Worm (Caenorhabditis elegans) whole organism, young adult: ENCODE results near the gene gmpr-1.

Experiments used
- B0035.1 ChIP-seq: sonication (generic microtip); optimal IDR thresholded peaks from 2 replicates; lab custom pipeline; 2016; ENCODE audit warnings: missing genetic modification characterization, mild to moderate bottlenecking, missing compliant biosample characterization, missing genotype, missing genetic modification reagents
- B0261.1 ChIP-seq: sonication (generic microtip); optimal IDR thresholded peaks from 2 replicates; lab custom pipeline; 2016; ENCODE audit warnings: mild to moderate bottlenecking, missing genetic modification characterization, moderate library complexity, missing compliant biosample characterization
- C17E4.6 ChIP-seq: fragments of 200-800 bp; sonication (Bioruptor generic); IDR thresholded peaks from 2 replicates; pipeline ENCODE4 v1.3.6; 2022; ENCODE audit warnings: missing genetic modification reagents, missing genetic modification characterization, missing compliant biosample characterization
- D2030.7 ChIP-seq: fragments of 200-800 bp; sonication (Bioruptor generic); IDR thresholded peaks from 2 replicates; pipeline ENCODE4 v1.3.6; 2022; ENCODE audit warnings: missing genetic modification reagents, missing genetic modification characterization, missing compliant biosample characterization
- F39B2.1 ChIP-seq: fragments of 200-800 bp; sonication (Bioruptor generic); IDR thresholded peaks from 2 replicates; pipeline ENCODE4 v1.3.6; 2022; ENCODE audit warnings: missing genetic modification reagents, missing genetic modification characterization, missing compliant biosample characterization
- F49E8.2 ChIP-seq: sonication (generic microtip); optimal IDR thresholded peaks from 3 replicates; lab custom pipeline; 2017; ENCODE audit warnings: missing genetic modification characterization, mild to moderate bottlenecking, missing compliant biosample characterization, antibody characterized with exemption, moderate library complexity; ENCODE audit not compliant: insufficient read depth
- K12H6.12 ChIP-seq: fragments of 200-800 bp; sonication (Bioruptor generic); optimal IDR thresholded peaks from 2 replicates; lab custom pipeline; 2018; ENCODE audit warnings: mild to moderate bottlenecking, missing genetic modification characterization, missing compliant biosample characterization
- ZK185.1 ChIP-seq: sonication (generic microtip); optimal IDR thresholded peaks from 2 replicates; lab custom pipeline; 2016; ENCODE audit warnings: mild to moderate bottlenecking, missing genetic modification characterization, missing compliant biosample characterization; ENCODE audit not compliant: poor library complexity, severe bottlenecking
- akir-1 ChIP-seq: fragments of 200-800 bp; sonication (Bioruptor generic); optimal IDR thresholded peaks from 2 replicates; lab custom pipeline; 2018; ENCODE audit warnings: mild to moderate bottlenecking, missing genetic modification characterization, moderate library complexity, missing compliant biosample characterization
- ama-1 ChIP-seq, 3 experiments: fragments of 150-350 bp in 1 of 3; sonication (generic microtip) in 2 of 3; optimal IDR thresholded peaks; 2 replicates each; lab custom pipeline; 2014 to 2018; ENCODE audit warnings: missing biosample characterization in 2 of 3, missing genetic modification characterization in 2 of 3, missing genetic modification reagents in 2 of 3
- bed-1 ChIP-seq: fragments of 200-800 bp; sonication (Bioruptor generic); IDR thresholded peaks from 2 replicates; pipeline ENCODE4 v1.3.6; 2022; ENCODE audit warnings: missing genetic modification reagents, missing genetic modification characterization, missing compliant biosample characterization
- cebp-1 ChIP-seq, 2 experiments: fragments of 200-800 bp in 1 of 2; sonication (Bioruptor generic) in 1 of 2; sonication (generic microtip) in 1 of 2; IDR thresholded peaks in 1 of 2; optimal IDR thresholded peaks in 1 of 2; 2 replicates each; pipeline versions ENCODE4 v1.3.6 to Lab custom; 2017 to 2022; ENCODE audit warnings: missing compliant biosample characterization in 2 of 2, missing genetic modification characterization in 2 of 2, mild to moderate bottlenecking in 1 of 2, missing genetic modification reagents in 1 of 2, moderate library complexity in 1 of 2
- cebp-2 ChIP-seq: fragments of 200-800 bp; sonication (Bioruptor generic); IDR thresholded peaks from 2 replicates; pipeline ENCODE4 v1.3.6; 2022; ENCODE audit warnings: missing genetic modification characterization, missing compliant biosample characterization
- ceh-27 ChIP-seq: fragments of 200-800 bp; sonication (Bioruptor generic); optimal IDR thresholded peaks from 2 replicates; lab custom pipeline; 2018; ENCODE audit warnings: mild to moderate bottlenecking, missing genetic modification characterization, moderate library complexity, missing compliant biosample characterization
- dox-1 ChIP-seq: fragments of 200-800 bp; sonication (Bioruptor generic); IDR thresholded peaks from 2 replicates; pipeline ENCODE4 v1.3.6; 2022; ENCODE audit warnings: missing genetic modification reagents, missing genetic modification characterization, missing compliant biosample characterization
- dpff-1 ChIP-seq: sonication (generic microtip); optimal IDR thresholded peaks from 2 replicates; lab custom pipeline; 2017; ENCODE audit warnings: mild to moderate bottlenecking, missing genetic modification characterization, missing compliant biosample characterization
- efl-1 ChIP-seq: fragments of 150-350 bp; optimal IDR thresholded peaks from 2 replicates; lab custom pipeline; 2014; ENCODE audit warnings: missing biosample characterization, missing genetic modification reagents, missing genetic modification characterization
- egl-18 ChIP-seq: fragments of 200-800 bp; sonication (Bioruptor generic); IDR thresholded peaks from 2 replicates; pipeline ENCODE4 v1.3.6; 2022; ENCODE audit warnings: missing genetic modification reagents, missing genetic modification characterization, missing compliant biosample characterization
- ekl-4 ChIP-seq: fragments of 200-800 bp; sonication (Bioruptor generic); IDR thresholded peaks from 2 replicates; pipeline ENCODE4 v1.3.6; 2022; ENCODE audit warnings: missing genetic modification reagents, missing genetic modification characterization, missing compliant biosample characterization
- fkh-3 ChIP-seq: sonication (generic microtip); optimal IDR thresholded peaks from 2 replicates; lab custom pipeline; 2016; ENCODE audit warnings: mild to moderate bottlenecking, missing genetic modification characterization, missing compliant biosample characterization
- hlh-12 ChIP-seq: sonication (generic microtip); optimal IDR thresholded peaks from 2 replicates; lab custom pipeline; 2016; ENCODE audit warnings: missing genetic modification characterization, missing compliant biosample characterization
- lin-54 ChIP-seq: fragments of 200-800 bp; sonication (Bioruptor generic); optimal IDR thresholded peaks from 2 replicates; lab custom pipeline; 2018; ENCODE audit warnings: mild to moderate bottlenecking, missing genetic modification characterization, missing compliant biosample characterization
- madf-3 ChIP-seq: fragments of 200-800 bp; sonication (Bioruptor generic); IDR thresholded peaks from 2 replicates; pipeline ENCODE4 v1.3.6; 2022; ENCODE audit warnings: missing genetic modification reagents, missing genetic modification characterization, missing compliant biosample characterization
- mel-28 ChIP-seq: sonication (generic microtip); optimal IDR thresholded peaks from 2 replicates; lab custom pipeline; 2016; ENCODE audit warnings: borderline replicate concordance, mild to moderate bottlenecking, missing genetic modification characterization, missing compliant biosample characterization
- nfya-2 ChIP-seq: fragments of 200-800 bp; sonication (Bioruptor generic); IDR thresholded peaks from 2 replicates; pipeline ENCODE4 v1.3.6; 2022; ENCODE audit warnings: missing genetic modification reagents, missing genetic modification characterization, missing compliant biosample characterization
- nhr-90 ChIP-seq: sonication (generic microtip); optimal IDR thresholded peaks from 2 replicates; lab custom pipeline; 2016; ENCODE audit warnings: missing genotype, mild to moderate bottlenecking, missing genetic modification characterization, missing compliant biosample characterization
- rec-8 ChIP-seq, 2 experiments: sonication (generic microtip); optimal IDR thresholded peaks; 2 replicates each; lab custom pipeline; 2016; ENCODE audit warnings: mild to moderate bottlenecking in 2 of 2, missing genetic modification characterization in 2 of 2, missing genetic modification reagents in 2 of 2, missing genotype in 2 of 2, missing biosample characterization in 1 of 2, missing compliant biosample characterization in 1 of 2, moderate library complexity in 1 of 2
- rpc-1 ChIP-seq, 2 experiments: fragments of 150-350 bp in 1 of 2; sonication (generic microtip) in 1 of 2; optimal IDR thresholded peaks; 2 replicates each; lab custom pipeline; 2014 to 2018; ENCODE audit warnings: missing biosample characterization in 1 of 2, missing genetic modification characterization in 1 of 2, missing genetic modification reagents in 1 of 2, missing genotype in 1 of 2
- sdz-38 ChIP-seq: sonication (generic microtip); optimal IDR thresholded peaks from 2 replicates; lab custom pipeline; 2016; ENCODE audit warnings: missing genotype, missing genetic modification characterization, missing compliant biosample characterization
- sea-2 ChIP-seq: fragments of 200-800 bp; sonication (Bioruptor generic); IDR thresholded peaks from 2 replicates; pipeline ENCODE4 v1.3.6; 2022; ENCODE audit warnings: missing genetic modification characterization, missing compliant biosample characterization
- snpc-3.4 ChIP-seq: sonication (generic microtip); optimal IDR thresholded peaks from 2 replicates; lab custom pipeline; 2017; ENCODE audit warnings: missing genetic modification characterization, mild to moderate bottlenecking, missing compliant biosample characterization, antibody characterized with exemption, moderate library complexity, missing genotype, missing genetic modification reagents
- snpc-4 ChIP-seq, 5 experiments: fragments of 150-350 bp in 1 of 5; sonication (generic microtip) in 4 of 5; optimal IDR thresholded peaks; 2 replicates each; lab custom pipeline; 2014 to 2018; ENCODE audit warnings: missing genetic modification characterization in 5 of 5, missing biosample characterization in 3 of 5, antibody characterized with exemption in 2 of 5, mild to moderate bottlenecking in 2 of 5, missing compliant biosample characterization in 2 of 5, missing genotype in 2 of 5, moderate library complexity in 2 of 5, missing genetic modification reagents in 1 of 5
- somi-1 ChIP-seq: fragments of 200-800 bp; sonication (Bioruptor generic); optimal IDR thresholded peaks from 2 replicates; lab custom pipeline; 2018; ENCODE audit warnings: mild to moderate bottlenecking, missing genetic modification characterization, missing compliant biosample characterization
- tlf-1 ChIP-seq: fragments of 200-800 bp; sonication (Bioruptor generic); optimal IDR thresholded peaks from 2 replicates; lab custom pipeline; 2018; ENCODE audit warnings: mild to moderate bottlenecking, missing genetic modification characterization, missing compliant biosample characterization
- unc-130 ChIP-seq: sonication (generic microtip); optimal IDR thresholded peaks from 2 replicates; lab custom pipeline; 2016; ENCODE audit warnings: missing genetic modification reagents, missing genetic modification characterization, missing compliant biosample characterization
- unc-62 ChIP-seq: fragments of 150-350 bp; optimal IDR thresholded peaks from 2 replicates; lab custom pipeline; 2014; ENCODE audit warnings: missing biosample characterization, missing genetic modification reagents, missing genetic modification characterization
- zim-3 ChIP-seq: sonication (generic microtip); optimal IDR thresholded peaks from 2 replicates; lab custom pipeline; 2017; ENCODE audit warnings: mild to moderate bottlenecking, missing genetic modification characterization, moderate library complexity, missing compliant biosample characterization
- ztf-18 ChIP-seq: sonication (generic microtip); optimal IDR thresholded peaks from 2 replicates; lab custom pipeline; 2016; ENCODE audit warnings: missing genotype, mild to moderate bottlenecking, missing genetic modification characterization, missing compliant biosample characterization

Gene gmpr-1

ce11 chrV:4419767-4420322 lies 48.7 kb upstream of the gmpr-1 start, which contains the start of the genes Y47D7A.7 and Y47D7A.2:
Gene Y47D7A.7, minus strand, starts transcription at chrV:4419867.
Gene Y47D7A.2, plus strand, starts transcription at chrV:4420272.
- TF ChIP-seq bed-1 (GFP tag; lab: Robert Waterston, UW), result no peak
- no peak for TF ChIP-seq somi-1 (GFP tag; lab: Kevin White, UChicago)
- TF ChIP-seq rec-8 (tag; optimal IDR thresholded peaks at IDR 0.05; lab: Kevin White, UChicago), result no peak
- TF ChIP-seq snpc-3.4 (tag; lab: Kevin White, UChicago), result no peak
- no peak for TF ChIP-seq zim-3 (tag; lab: Kevin White, UChicago)
- no peak for TF ChIP-seq madf-3 (GFP tag; lab: Robert Waterston, UW)
- no peak for TF ChIP-seq snpc-4 (GFP tag; optimal IDR thresholded peaks at IDR 0.05; lab: Kevin White, UChicago)
- no peak for TF ChIP-seq snpc-4 (tag; optimal IDR thresholded peaks at IDR 0.05; lab: Kevin White, UChicago)
- TF ChIP-seq hlh-12 (tag; lab: Kevin White, UChicago), result no peak
- TF ChIP-seq sdz-38 (tag; lab: Kevin White, UChicago), result no peak
- TF ChIP-seq K12H6.12 (tag; lab: Kevin White, UChicago), result no peak
- no peak for TF ChIP-seq fkh-3 (tag; lab: Kevin White, UChicago)
- no peak for TF ChIP-seq lin-54 (GFP tag; lab: Kevin White, UChicago)
- no peak for TF ChIP-seq dox-1
- no peak for TF ChIP-seq ama-1 (optimal IDR thresholded peaks at IDR 0.05; lab: Kevin White, UChicago)
- no peak for TF ChIP-seq ama-1 (GFP tag; optimal IDR thresholded peaks at IDR 0.05; lab: Kevin White, UChicago)
- TF ChIP-seq unc-62 (GFP tag; lab: Kevin White, UChicago), result no peak
- no peak for TF ChIP-seq B0261.1 (tag; lab: Kevin White, UChicago)
- TF ChIP-seq cebp-1 (GFP tag; IDR thresholded peaks at IDR 0.05; lab: Robert Waterston, UW), result no peak
- no peak for TF ChIP-seq cebp-1 (tag; optimal IDR thresholded peaks at IDR 0.05; lab: Kevin White, UChicago)
- TF ChIP-seq ZK185.1 (tag; lab: Kevin White, UChicago), result no peak
- TF ChIP-seq ceh-27 (GFP tag; lab: Kevin White, UChicago), result no peak
- no peak for TF ChIP-seq sea-2 (GFP tag; lab: Robert Waterston, UW)

ce11 chrV:4418116-4418515 lies 46.9 kb upstream of the gmpr-1 start, which contains the start of gene Y47D7A.6:
Gene Y47D7A.6, minus strand, starts transcription at chrV:4418216.
- TF ChIP-seq D2030.7 (GFP tag; lab: Robert Waterston, UW) (no peak), ekl-4 (GFP tag; lab: Robert Waterston, UW) (no peak), efl-1 (GFP tag; lab: Kevin White, UChicago) (no peak), B0035.1 (tag; lab: Kevin White, UChicago) (no peak)

- TF ChIP-seq F39B2.1, result no peak
- TF ChIP-seq nfya-2 (GFP tag; lab: Robert Waterston, UW), result no peak
- no peak for TF ChIP-seq dpff-1
Observed at ce11 chrV:4416710-4417109, 45.5 kb upstream of the gmpr-1 start, which contains the start of gene Y47D7A.18. Gene Y47D7A.18, minus strand, starts transcription at chrV:4416810.

ce11 chrV:4414613-4415071 lies 43.5 kb upstream of the gmpr-1 start, which contains the start of gene grl-5:
Gene grl-5, minus strand, starts transcription at chrV:4414663.
- TF ChIP-seq cebp-1 (GFP tag; IDR thresholded peaks at IDR 0.05; lab: Robert Waterston, UW), result no peak
- TF ChIP-seq cebp-1 (tag; optimal IDR thresholded peaks at IDR 0.05; lab: Kevin White, UChicago), result no peak
- no peak for TF ChIP-seq unc-130
- no peak for TF ChIP-seq rpc-1 (optimal IDR thresholded peaks at IDR 0.05; lab: Kevin White, UChicago)
- TF ChIP-seq rpc-1 (tag; optimal IDR thresholded peaks at IDR 0.05; lab: Kevin White, UChicago), result no peak
- TF ChIP-seq ztf-18, result no peak
- TF ChIP-seq F39B2.1, result no peak
- no peak for TF ChIP-seq egl-18 (GFP tag; lab: Robert Waterston, UW)
- no peak for TF ChIP-seq tlf-1
- no peak for TF ChIP-seq C17E4.6
- no peak for TF ChIP-seq cebp-2 (GFP tag; lab: Robert Waterston, UW)
- no peak for TF ChIP-seq akir-1 (GFP tag; lab: Kevin White, UChicago)
- TF ChIP-seq nhr-90 (tag; lab: Kevin White, UChicago), result no peak
- TF ChIP-seq F49E8.2, result no peak
- TF ChIP-seq mel-28 (tag; lab: Kevin White, UChicago), result no peak
- no peak for TF ChIP-seq dox-1
- TF ChIP-seq, all 124 proteins: peak for 0
